Worm (Caenorhabditis elegans) whole organism, young adult: ENCODE data around the gene F59B1.2.

Experiments used
- D2030.7 ChIP-seq: fragments of 200-800 bp; sonication (Bioruptor generic); IDR thresholded peaks from 2 replicates; pipeline ENCODE4 v1.3.6; 2022; ENCODE audit warnings: missing genetic modification reagents, missing genetic modification characterization, missing compliant biosample characterization
- F22D6.2 ChIP-seq: sonication (generic microtip); optimal IDR thresholded peaks from 2 replicates; lab custom pipeline; 2016; ENCODE audit warnings: mild to moderate bottlenecking, missing genetic modification characterization, missing compliant biosample characterization
- F33H1.4 ChIP-seq: fragments of 200-800 bp; sonication (Bioruptor generic); IDR thresholded peaks from 2 replicates; pipeline ENCODE4 v1.3.6; 2022; ENCODE audit warnings: missing genetic modification reagents, missing genetic modification characterization, missing compliant biosample characterization
- F57A8.1 ChIP-seq: fragments of 200-800 bp; sonication (Bioruptor generic); optimal IDR thresholded peaks from 2 replicates; lab custom pipeline; 2018; ENCODE audit warnings: mild to moderate bottlenecking, missing genetic modification characterization, moderate library complexity, missing compliant biosample characterization
- K12H6.12 ChIP-seq: fragments of 200-800 bp; sonication (Bioruptor generic); optimal IDR thresholded peaks from 2 replicates; lab custom pipeline; 2018; ENCODE audit warnings: mild to moderate bottlenecking, missing genetic modification characterization, missing compliant biosample characterization
- Y53G8AR.9 ChIP-seq: fragments of 200-800 bp; sonication (Bioruptor generic); conservative IDR thresholded peaks from 2 replicates; pipeline ENCODE4 v1.3.6; 2022; ENCODE audit warnings: missing genetic modification reagents, missing genetic modification characterization, missing compliant biosample characterization
- Y79H2A.3 ChIP-seq: fragments of 200-800 bp; sonication (Bioruptor generic); conservative IDR thresholded peaks from 2 replicates; pipeline ENCODE4 v1.3.6; 2022; ENCODE audit warnings: missing genetic modification reagents, missing genetic modification characterization, missing compliant biosample characterization
- ZK185.1 ChIP-seq: sonication (generic microtip); optimal IDR thresholded peaks from 2 replicates; lab custom pipeline; 2016; ENCODE audit warnings: mild to moderate bottlenecking, missing genetic modification characterization, missing compliant biosample characterization; ENCODE audit not compliant: poor library complexity, severe bottlenecking
- atf-7 ChIP-seq: sonication (generic microtip); optimal IDR thresholded peaks from 2 replicates; lab custom pipeline; 2017; ENCODE audit warnings: mild to moderate bottlenecking, missing genetic modification characterization, missing compliant biosample characterization
- athp-1 ChIP-seq: sonication (generic microtip); optimal IDR thresholded peaks from 2 replicates; lab custom pipeline; 2017; ENCODE audit warnings: mild to moderate bottlenecking, missing genetic modification characterization, missing compliant biosample characterization
- attf-3 ChIP-seq: fragments of 200-800 bp; sonication (Bioruptor generic); conservative IDR thresholded peaks from 2 replicates; pipeline ENCODE4 v1.3.6; 2022; ENCODE audit warnings: missing genetic modification reagents, missing genetic modification characterization, missing compliant biosample characterization
- attf-5 ChIP-seq: fragments of 200-800 bp; sonication (Bioruptor generic); optimal IDR thresholded peaks from 2 replicates; lab custom pipeline; 2018; ENCODE audit warnings: mild to moderate bottlenecking, missing genetic modification characterization, missing compliant biosample characterization
- bed-1 ChIP-seq: fragments of 200-800 bp; sonication (Bioruptor generic); IDR thresholded peaks from 2 replicates; pipeline ENCODE4 v1.3.6; 2022; ENCODE audit warnings: missing genetic modification reagents, missing genetic modification characterization, missing compliant biosample characterization
- cebp-1 ChIP-seq, 2 experiments: fragments of 200-800 bp in 1 of 2; sonication (Bioruptor generic) in 1 of 2; sonication (generic microtip) in 1 of 2; IDR thresholded peaks in 1 of 2; optimal IDR thresholded peaks in 1 of 2; 2 replicates each; pipeline versions ENCODE4 v1.3.6 to Lab custom; 2017 to 2022; ENCODE audit warnings: missing compliant biosample characterization in 2 of 2, missing genetic modification characterization in 2 of 2, mild to moderate bottlenecking in 1 of 2, missing genetic modification reagents in 1 of 2, moderate library complexity in 1 of 2
- cebp-2 ChIP-seq: fragments of 200-800 bp; sonication (Bioruptor generic); IDR thresholded peaks from 2 replicates; pipeline ENCODE4 v1.3.6; 2022; ENCODE audit warnings: missing genetic modification characterization, missing compliant biosample characterization
- egl-44 ChIP-seq: fragments of 200-800 bp; sonication (Bioruptor generic); IDR thresholded peaks from 2 replicates; pipeline ENCODE4 v1.3.6; 2022; ENCODE audit warnings: missing genetic modification reagents, missing genetic modification characterization, missing compliant biosample characterization
- egrh-3 ChIP-seq: fragments of 200-800 bp; sonication (Bioruptor generic); IDR thresholded peaks from 2 replicates; pipeline ENCODE4 v1.3.6; 2022; ENCODE audit warnings: missing genetic modification reagents, missing genetic modification characterization, missing compliant biosample characterization
- ekl-4 ChIP-seq: fragments of 200-800 bp; sonication (Bioruptor generic); IDR thresholded peaks from 2 replicates; pipeline ENCODE4 v1.3.6; 2022; ENCODE audit warnings: missing genetic modification reagents, missing genetic modification characterization, missing compliant biosample characterization
- hmg-1.2 ChIP-seq: fragments of 200-800 bp; sonication (Bioruptor generic); IDR thresholded peaks from 2 replicates; pipeline ENCODE4 v1.3.6; 2022; ENCODE audit warnings: missing genetic modification reagents, missing genetic modification characterization, missing compliant biosample characterization
- hmg-20 ChIP-seq: fragments of 200-800 bp; sonication (Bioruptor generic); IDR thresholded peaks from 2 replicates; pipeline ENCODE4 v1.3.6; 2022; ENCODE audit warnings: missing genetic modification reagents, missing genetic modification characterization, missing compliant biosample characterization
- let-526 ChIP-seq: fragments of 200-800 bp; sonication (Bioruptor generic); IDR thresholded peaks from 2 replicates; pipeline ENCODE4 v1.3.6; 2022; ENCODE audit warnings: missing genetic modification reagents, missing genetic modification characterization, missing compliant biosample characterization
- lin-54 ChIP-seq: fragments of 200-800 bp; sonication (Bioruptor generic); optimal IDR thresholded peaks from 2 replicates; lab custom pipeline; 2018; ENCODE audit warnings: mild to moderate bottlenecking, missing genetic modification characterization, missing compliant biosample characterization
- lsl-1 ChIP-seq: fragments of 200-800 bp; sonication (Bioruptor generic); optimal IDR thresholded peaks from 2 replicates; lab custom pipeline; 2018; ENCODE audit warnings: mild to moderate bottlenecking, missing genetic modification characterization, moderate library complexity, missing compliant biosample characterization
- madf-10 ChIP-seq: sonication (generic microtip); optimal IDR thresholded peaks from 2 replicates; lab custom pipeline; 2016; ENCODE audit warnings: mild to moderate bottlenecking, missing genetic modification characterization, missing compliant biosample characterization
- madf-6 ChIP-seq: fragments of 200-800 bp; sonication (Bioruptor generic); IDR thresholded peaks from 2 replicates; pipeline ENCODE4 v1.3.6; 2022; ENCODE audit warnings: missing genetic modification reagents, missing genetic modification characterization, missing compliant biosample characterization
- mcd-1 ChIP-seq: fragments of 200-800 bp; sonication (Bioruptor generic); IDR thresholded peaks from 2 replicates; pipeline ENCODE4 v1.3.6; 2022; ENCODE audit warnings: missing genetic modification reagents, missing genetic modification characterization, missing compliant biosample characterization
- mes-4 ChIP-seq: sonication (generic microtip); optimal IDR thresholded peaks from 2 replicates; lab custom pipeline; 2016; ENCODE audit warnings: missing genotype, missing genetic modification characterization, missing compliant biosample characterization
- nfya-1 ChIP-seq: sonication (generic microtip); optimal IDR thresholded peaks from 2 replicates; lab custom pipeline; 2017; ENCODE audit warnings: antibody characterized with exemption, missing compliant biosample characterization, missing genetic modification characterization, borderline replicate concordance; ENCODE audit not compliant: insufficient read depth
- nfya-2 ChIP-seq: fragments of 200-800 bp; sonication (Bioruptor generic); IDR thresholded peaks from 2 replicates; pipeline ENCODE4 v1.3.6; 2022; ENCODE audit warnings: missing genetic modification reagents, missing genetic modification characterization, missing compliant biosample characterization
- nfyb-1 ChIP-seq: fragments of 200-800 bp; sonication (Bioruptor generic); IDR thresholded peaks from 2 replicates; pipeline ENCODE4 v1.3.6; 2022; ENCODE audit warnings: missing genetic modification reagents, missing genetic modification characterization, missing compliant biosample characterization
- nhr-179 ChIP-seq: sonication (generic microtip); optimal IDR thresholded peaks from 2 replicates; lab custom pipeline; 2016; ENCODE audit warnings: mild to moderate bottlenecking, missing genetic modification characterization, missing compliant biosample characterization
- nhr-80 ChIP-seq: sonication (generic microtip); optimal IDR thresholded peaks from 2 replicates; lab custom pipeline; 2016; ENCODE audit warnings: missing genetic modification characterization, missing compliant biosample characterization
- pbrm-1 ChIP-seq: fragments of 200-800 bp; sonication (Bioruptor generic); IDR thresholded peaks from 2 replicates; pipeline ENCODE4 v1.3.6; 2022; ENCODE audit warnings: missing genetic modification reagents, missing genetic modification characterization, missing compliant biosample characterization
- rcor-1 ChIP-seq: fragments of 200-800 bp; sonication (Bioruptor generic); IDR thresholded peaks from 2 replicates; pipeline ENCODE4 v1.3.6; 2022; ENCODE audit warnings: missing genetic modification reagents, missing genetic modification characterization, missing compliant biosample characterization
- snpc-1.3 ChIP-seq: sonication (generic microtip); optimal IDR thresholded peaks from 2 replicates; lab custom pipeline; 2017; ENCODE audit warnings: missing genetic modification characterization, mild to moderate bottlenecking, missing compliant biosample characterization, antibody characterized with exemption, moderate library complexity, missing genotype, missing genetic modification reagents; ENCODE audit not compliant: insufficient read depth
- tbp1 ChIP-seq: fragments of 200-800 bp; sonication (Bioruptor generic); optimal IDR thresholded peaks from 2 replicates; lab custom pipeline; 2018; ENCODE audit warnings: mild to moderate bottlenecking, missing genetic modification characterization, missing compliant biosample characterization
- tlf-1 ChIP-seq: fragments of 200-800 bp; sonication (Bioruptor generic); optimal IDR thresholded peaks from 2 replicates; lab custom pipeline; 2018; ENCODE audit warnings: mild to moderate bottlenecking, missing genetic modification characterization, missing compliant biosample characterization
- xnd-1 ChIP-seq: sonication (generic microtip); optimal IDR thresholded peaks from 2 replicates; lab custom pipeline; 2016; ENCODE audit warnings: missing genotype, missing genetic modification reagents, missing genetic modification characterization, missing compliant biosample characterization
- ztf-6 ChIP-seq: fragments of 200-800 bp; sonication (Bioruptor generic); IDR thresholded peaks from 2 replicates; pipeline ENCODE4 v1.3.6; 2022; ENCODE audit warnings: missing genetic modification reagents, missing genetic modification characterization, missing compliant biosample characterization

Gene F59B1.2

DNA sequence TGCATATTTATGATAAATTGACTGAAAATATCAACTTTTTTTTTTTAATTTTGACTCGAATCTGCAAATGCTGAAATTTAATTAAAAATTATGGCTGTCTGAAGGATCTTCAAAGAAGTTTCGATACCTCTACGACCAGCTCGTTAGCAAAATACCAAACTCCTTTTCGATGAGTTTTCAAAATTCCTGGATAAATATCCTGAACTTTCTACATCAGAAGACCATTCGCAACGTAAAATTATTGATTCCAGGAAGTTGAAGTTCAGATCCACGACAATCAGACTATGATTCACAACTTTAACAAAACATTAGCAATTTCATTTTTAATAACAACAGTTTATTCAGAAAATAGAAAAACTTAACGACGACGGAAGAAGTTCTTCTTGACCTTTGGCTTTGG, 48.1 kb upstream of the F59B1.2 start (continued):
- TF ChIP-seq nfya-1: no peak
- TF ChIP-seq xnd-1 (tag; lab: Kevin White, UChicago): peak; percentile 48
- TF ChIP-seq hmg-20 (GFP tag; lab: Robert Waterston, UW): 0 out of 2 replicates have a peak, but pooled peaks have one; percentile 11
- TF ChIP-seq Y79H2A.3 (GFP tag; lab: Robert Waterston, UW): peak; percentile 68
- no peak for TF ChIP-seq ZK185.1 (tag; lab: Kevin White, UChicago)
- peak; percentile 51 for TF ChIP-seq athp-1 (tag; lab: Kevin White, UChicago)
- no peak for TF ChIP-seq egl-44
- TF ChIP-seq lin-54: peak; percentile 54
- peak; percentile 77 for TF ChIP-seq Y53G8AR.9 (GFP tag; lab: Robert Waterston, UW)
- TF ChIP-seq, all 124 proteins: peak for 49

DNA sequence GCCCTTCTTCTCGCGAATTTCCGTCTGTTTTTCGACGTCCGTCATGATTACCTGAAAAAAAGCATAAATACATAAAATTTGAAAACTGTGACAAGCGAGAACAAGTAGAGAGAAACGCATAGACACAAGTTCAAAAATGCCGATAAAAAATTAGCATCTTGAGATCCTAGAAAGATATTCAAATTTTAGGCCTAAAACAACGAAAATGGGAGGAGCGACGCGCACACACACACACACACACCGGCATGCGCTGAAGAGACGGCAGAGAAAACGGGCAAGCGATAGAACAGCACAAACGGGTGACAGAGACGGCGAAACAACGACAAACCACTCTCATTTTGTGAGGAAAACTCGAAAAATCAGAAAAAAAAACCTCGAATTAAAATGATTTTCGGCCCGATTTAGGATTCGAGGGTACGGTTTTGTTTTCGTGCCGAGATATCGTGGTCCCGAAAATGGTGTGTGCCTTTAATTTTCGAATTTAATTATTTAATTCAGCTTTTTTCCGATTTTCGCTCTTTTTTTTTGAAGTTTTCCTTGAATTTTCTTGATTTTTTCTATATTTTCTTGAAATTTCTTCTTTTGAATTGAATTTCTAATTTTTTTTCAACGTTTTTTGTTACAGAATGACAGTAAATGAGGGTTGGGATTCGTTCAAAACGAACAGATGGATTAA, 47.0 kb upstream of the F59B1.2 start, which contains the start of the genes rpl-11.1 and T22F3.2:
TSS of gene rpl-11.1 (minus strand) at position 51 of the 676 bp plus-strand sequence.
TSS of gene T22F3.2 (plus strand) at position 626 of the 676 bp plus-strand sequence.
- TF ChIP-seq madf-6 (GFP tag; lab: Robert Waterston, UW) (peak; percentile 9; the same call in 1 of the 2 replicates), madf-10 (tag; lab: Kevin White, UChicago) (no peak), hmg-1.2 (peak; percentile 91), lsl-1 (GFP tag; lab: Kevin White, UChicago) (peak; percentile 47), nfyb-1 (GFP tag; lab: Robert Waterston, UW) (0 out of 2 replicates have a peak, but pooled peaks have one; percentile 17), F33H1.4 (GFP tag; lab: Robert Waterston, UW) (peak; percentile 19; the same call in 1 of the 2 replicates), ekl-4 (GFP tag; lab: Robert Waterston, UW) (0 out of 2 replicates have a peak, but pooled peaks have one; percentile 20), F22D6.2 (tag; lab: Kevin White, UChicago) (no peak), cebp-1 (GFP tag; IDR thresholded peaks at IDR 0.05; lab: Robert Waterston, UW) (no peak), cebp-1 (tag; optimal IDR thresholded peaks at IDR 0.05; lab: Kevin White, UChicago) (peak; percentile 23), attf-5 (GFP tag; lab: Kevin White, UChicago) (peak; percentile 41)

DNA sequence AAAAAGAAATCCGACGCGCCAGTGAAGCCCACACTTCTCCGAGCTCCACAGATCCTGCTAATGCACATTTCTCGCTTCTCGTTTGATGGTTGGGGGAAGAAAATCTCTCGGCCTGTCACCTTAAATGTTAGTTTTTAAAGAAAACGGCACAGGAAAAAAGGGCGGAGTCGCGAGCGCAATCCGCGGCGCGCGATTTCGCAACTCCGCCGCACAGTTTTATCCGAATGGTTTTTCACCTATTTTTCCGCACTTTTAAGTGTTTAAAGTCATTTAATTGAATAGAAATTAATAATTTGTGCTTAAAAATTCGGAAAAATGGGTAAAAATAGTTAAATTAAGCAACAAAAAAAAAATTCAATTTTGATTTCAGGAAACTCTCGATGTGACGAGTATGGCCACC, 45.5 kb upstream of the F59B1.2 start:
- 0 out of 2 replicates have a peak, but pooled peaks have one; percentile 11 for TF ChIP-seq hmg-1.2
- TF ChIP-seq attf-5 (GFP tag; lab: Kevin White, UChicago): peak; percentile 17
- no peak for TF ChIP-seq xnd-1 (tag; lab: Kevin White, UChicago)
- TF ChIP-seq mcd-1 (GFP tag; lab: Robert Waterston, UW): peak; percentile 53
- TF ChIP-seq madf-10 (tag; lab: Kevin White, UChicago): peak; percentile 10
- no peak for TF ChIP-seq nfya-2 (GFP tag; lab: Robert Waterston, UW)
- TF ChIP-seq attf-3: 0 out of 2 replicates have a peak, but pooled peaks have one; percentile 29
- peak; percentile 88 for TF ChIP-seq cebp-1 (GFP tag; IDR thresholded peaks at IDR 0.05; lab: Robert Waterston, UW)
- peak; percentile 98 for TF ChIP-seq cebp-1 (tag; optimal IDR thresholded peaks at IDR 0.05; lab: Kevin White, UChicago)
- peak; percentile 39 for TF ChIP-seq snpc-1.3 (tag; lab: Kevin White, UChicago)
- TF ChIP-seq lin-54: peak; percentile 12
- TF ChIP-seq egrh-3 (GFP tag; lab: Robert Waterston, UW): peak; percentile 9; the same call in 1 of the 2 replicates
- no peak for TF ChIP-seq F57A8.1 (GFP tag; lab: Kevin White, UChicago)
- TF ChIP-seq rcor-1 (GFP tag; lab: Robert Waterston, UW): 0 out of 2 replicates have a peak, but pooled peaks have one; percentile 17

DNA sequence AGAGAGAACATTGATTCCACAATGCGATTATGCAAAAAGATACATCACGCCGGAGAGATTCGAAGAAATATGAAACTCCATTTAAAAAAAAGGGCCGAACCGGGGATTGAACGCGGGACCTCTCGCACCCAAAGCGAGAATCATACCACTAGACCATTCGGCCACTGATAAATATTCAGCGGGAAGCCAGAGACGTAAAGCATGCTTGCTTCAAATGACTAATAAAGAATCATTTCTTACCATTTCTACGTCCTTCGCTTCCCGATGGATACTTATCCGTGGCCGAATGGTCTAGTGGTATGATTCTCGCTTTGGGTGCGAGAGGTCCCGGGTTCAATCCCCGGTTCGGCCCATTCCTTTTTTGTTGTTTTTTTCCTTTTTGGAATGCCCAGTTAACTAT, 44.9 kb upstream of the F59B1.2 start:
- TF ChIP-seq pbrm-1 (GFP tag; lab: Robert Waterston, UW) (no peak), let-526 (GFP tag; lab: Robert Waterston, UW) (no peak), F57A8.1 (GFP tag; lab: Kevin White, UChicago) (no peak), xnd-1 (tag; lab: Kevin White, UChicago) (no peak), D2030.7 (GFP tag; lab: Robert Waterston, UW) (peak; percentile 62), F22D6.2 (tag; lab: Kevin White, UChicago) (no peak), atf-7 (no peak), rcor-1 (GFP tag; lab: Robert Waterston, UW) (no peak), ZK185.1 (tag; lab: Kevin White, UChicago) (peak; percentile 5), mes-4 (no peak), K12H6.12 (tag; lab: Kevin White, UChicago) (no peak), bed-1 (GFP tag; lab: Robert Waterston, UW) (no peak), nhr-179 (tag; lab: Kevin White, UChicago) (no peak), nhr-80 (no peak), cebp-2 (0 out of 2 replicates have a peak, but pooled peaks have one; percentile 10), tbp1 (GFP tag; lab: Kevin White, UChicago) (peak; percentile 86), Y53G8AR.9 (GFP tag; lab: Robert Waterston, UW) (no peak), madf-10 (tag; lab: Kevin White, UChicago) (no peak), ztf-6 (GFP tag; lab: Robert Waterston, UW) (no peak), tlf-1 (no peak)
